ENCODE assay signal across 1 worm cellular context in genomic region chrX:3833964-3834840, ce11.
TF ChIP-seq lines count a peak whose summit lies in the region.

No protein-coding gene starts in this region.

TF ChIP-seq in whole organism, L1 larva, 84 proteins besides CTCF, POLR2A, EP300 and RAD21 (continued from another document):
- TF ChIP-seq mdl-1 (tag; optimal IDR thresholded peaks at IDR 0.05; lab: Kevin White, UChicago) (peak in 1 of 2 experiments; percentile 18), hpl-2 (GFP tag; optimal IDR thresholded peaks at IDR 0.05; lab: Kevin White, UChicago) (no peak), efl-1 (optimal IDR thresholded peaks at IDR 0.05; lab: Kevin White, UChicago) (no peak), efl-1 (GFP tag; optimal IDR thresholded peaks at IDR 0.05 in 1 of 2; lab: Kevin White, UChicago) (peak in 1 of 2 experiments; percentile 74), tbx-2 (tag; optimal IDR thresholded peaks at IDR 0.05; lab: Kevin White, UChicago) (peak; percentile 80), fkh-8 (tag; optimal IDR thresholded peaks at IDR 0.05; lab: Kevin White, UChicago) (no peak), nhr-20 (tag; optimal IDR thresholded peaks at IDR 0.05; lab: Kevin White, UChicago) (peak; percentile 15), egl-27 (tag; optimal IDR thresholded peaks at IDR 0.05; lab: Kevin White, UChicago) (no peak), pqm-1 (tag; optimal IDR thresholded peaks at IDR 0.05; lab: Kevin White, UChicago) (no peak), pag-3 (tag; optimal IDR thresholded peaks at IDR 0.05; lab: Kevin White, UChicago; ENCODE audit: borderline replicate concordance, insufficient read depth) (no peak), nhr-90 (tag; optimal IDR thresholded peaks at IDR 0.05; lab: Kevin White, UChicago; ENCODE audit: poor library complexity) (peak; percentile 1), nhr-11 (tag; optimal IDR thresholded peaks at IDR 0.05; lab: Kevin White, UChicago) (no peak), ceh-88 (GFP tag; IDR thresholded peaks at IDR 0.05; lab: Robert Waterston, UW) (no peak), nhr-77 (tag; optimal IDR thresholded peaks at IDR 0.05; lab: Kevin White, UChicago) (peak; percentile 64), irx-1 (tag; optimal IDR thresholded peaks at IDR 0.05; lab: Kevin White, UChicago) (peak; percentile 6)
